Fruit fly (Drosophila melanogaster): ENCODE measurements around the gene sob.

The sob gene

DNA sequence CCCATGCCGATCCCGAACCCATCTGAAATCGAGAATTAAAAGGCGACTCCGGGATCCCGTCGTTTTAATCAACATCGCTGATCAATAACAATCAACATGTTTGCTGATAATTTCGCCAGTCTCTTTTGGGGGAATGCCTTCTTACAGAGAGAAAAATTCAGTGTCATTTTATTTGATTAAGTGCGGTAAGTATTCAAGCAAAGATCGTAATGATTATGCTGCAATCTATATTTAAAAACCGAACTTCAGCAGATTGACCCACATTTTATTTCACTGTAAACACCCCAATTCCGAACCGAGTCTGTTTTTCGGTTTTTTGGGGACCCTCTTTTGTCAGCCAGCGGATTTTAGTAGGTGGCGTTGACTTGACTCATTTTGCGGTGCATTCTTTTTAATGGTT lies 26.7 kb downstream of the sob start (continued):
- TF ChIP-seq CG6808 (GFP tag; optimal IDR thresholded peaks at IDR 0.05), result no peak
- TF ChIP-seq CG9139 (GFP tag; optimal IDR thresholded peaks at IDR 0.05), result no peak
- peak; percentile 30 for TF ChIP-seq achi (GFP tag; optimal IDR thresholded peaks at IDR 0.05)
- no peak for TF ChIP-seq net (GFP tag; optimal IDR thresholded peaks at IDR 0.05)
- peak; percentile 78 for TF ChIP-seq Hr39 (GFP tag; optimal IDR thresholded peaks at IDR 0.05)
- peak; percentile 72 for TF ChIP-seq topi (GFP tag; optimal IDR thresholded peaks at IDR 0.05)
- TF ChIP-seq fkh (GFP tag; optimal IDR thresholded peaks at IDR 0.05), result no peak
- TF ChIP-seq dsx (GFP tag; optimal IDR thresholded peaks at IDR 0.05; ENCODE audit: poor library complexity, severe bottlenecking), result no peak
- no peak for TF ChIP-seq CG6163 (GFP tag; IDR thresholded peaks at IDR 0.05)
- TF ChIP-seq Eip78C (GFP tag), result peak; percentile 77
- TF ChIP-seq Eip93F (GFP tag; optimal IDR thresholded peaks at IDR 0.05), result no peak
- TF ChIP-seq CG6792 (GFP tag; optimal IDR thresholded peaks at IDR 0.05), result peak; percentile 43
- TF ChIP-seq lz (GFP tag; optimal IDR thresholded peaks at IDR 0.05), result peak; percentile 72
- TF ChIP-seq CG31627 (GFP tag; optimal IDR thresholded peaks at IDR 0.05), result peak; percentile 76
- no peak for TF ChIP-seq salr (GFP tag; optimal IDR thresholded peaks at IDR 0.05)
- TF ChIP-seq Blimp-1 (GFP tag; optimal IDR thresholded peaks at IDR 0.05), result peak; percentile 50
- TF ChIP-seq CG11294 (GFP tag; IDR thresholded peaks at IDR 0.05), result no peak
- peak; percentile 45 for TF ChIP-seq CG34406 (GFP tag; optimal IDR thresholded peaks at IDR 0.05)
- no peak for TF ChIP-seq dac (GFP tag; optimal IDR thresholded peaks at IDR 0.05)
- TF ChIP-seq CG6854 (GFP tag; optimal IDR thresholded peaks at IDR 0.05), result peak; percentile 43
- TF ChIP-seq CG32006 (GFP tag; optimal IDR thresholded peaks at IDR 0.05), result no peak
- no peak for TF ChIP-seq spab (GFP tag; optimal IDR thresholded peaks at IDR 0.05)
- peak; percentile 53 for TF ChIP-seq CG3919 (GFP tag; optimal IDR thresholded peaks at IDR 0.05)
- no peak for TF ChIP-seq CG15336 (GFP tag; IDR thresholded peaks at IDR 0.05)
- no peak for TF ChIP-seq Ets96B (tag; optimal IDR thresholded peaks at IDR 0.05)
- no peak for TF ChIP-seq fd85E (GFP tag; optimal IDR thresholded peaks at IDR 0.05)

DNA sequence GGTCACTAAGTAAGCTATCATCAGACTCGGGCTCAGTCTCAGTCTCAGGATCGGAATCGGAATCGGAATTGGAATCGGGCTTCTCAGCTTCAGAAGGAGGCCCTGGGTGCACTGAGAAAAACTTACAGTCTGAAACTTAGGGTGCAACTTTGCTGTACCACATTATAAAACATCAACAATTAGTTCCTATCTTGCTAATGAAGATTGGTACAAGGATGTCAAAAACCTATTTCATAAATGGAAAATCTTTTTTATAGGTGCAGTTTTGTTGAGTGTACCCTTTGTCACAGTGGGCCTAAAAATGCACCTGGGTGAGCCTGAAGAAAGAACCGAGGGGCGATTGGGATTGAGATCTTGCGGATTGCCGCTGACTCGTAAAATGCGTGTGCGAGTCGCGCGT lies 27.8 kb downstream of the sob start:
- TF ChIP-seq CG6276 (GFP tag; optimal IDR thresholded peaks at IDR 0.05) (no peak), CG31627 (GFP tag; optimal IDR thresholded peaks at IDR 0.05) (peak; percentile 73), CG11902 (GFP tag; optimal IDR thresholded peaks at IDR 0.05) (peak; percentile 45), spab (GFP tag; optimal IDR thresholded peaks at IDR 0.05) (peak; percentile 73), net (GFP tag; optimal IDR thresholded peaks at IDR 0.05) (peak; percentile 25), cyc (GFP tag; optimal IDR thresholded peaks at IDR 0.05) (peak; percentile 65), Gug (GFP tag; IDR thresholded peaks at IDR 0.05) (0 out of 2 replicates have a peak, but pooled peaks have one; percentile 26), ss (GFP tag; optimal IDR thresholded peaks at IDR 0.05) (peak; percentile 54 to 56), Sox14 (GFP tag; optimal IDR thresholded peaks at IDR 0.05) (peak; percentile 72), CG11294 (GFP tag; IDR thresholded peaks at IDR 0.05) (0 out of 2 replicates have a peak, but pooled peaks have one; percentile 21), lz (GFP tag; optimal IDR thresholded peaks at IDR 0.05) (peak; percentile 61), pdm3 (GFP tag; optimal IDR thresholded peaks at IDR 0.05) (peak; percentile 68), CG1621 (tag; optimal IDR thresholded peaks at IDR 0.05) (peak; percentile 54), Ets21C (GFP tag; optimal IDR thresholded peaks at IDR 0.05) (peak; percentile 52), fd85E (GFP tag; optimal IDR thresholded peaks at IDR 0.05) (no peak), CG9139 (GFP tag; optimal IDR thresholded peaks at IDR 0.05) (peak; percentile 8), CG8319 (GFP tag; optimal IDR thresholded peaks at IDR 0.05) (peak; percentile 51), Ets96B (tag; optimal IDR thresholded peaks at IDR 0.05) (peak; percentile 77), Eip93F (GFP tag; optimal IDR thresholded peaks at IDR 0.05) (no peak), CG10631 (GFP tag; optimal IDR thresholded peaks at IDR 0.05) (peak; percentile 79), CG6163 (GFP tag; IDR thresholded peaks at IDR 0.05) (peak; percentile 83), CG3032 (tag; optimal IDR thresholded peaks at IDR 0.05) (peak; percentile 85), CG8119 (GFP tag; IDR thresholded peaks at IDR 0.05) (peak; percentile 56), dsx (GFP tag; optimal IDR thresholded peaks at IDR 0.05; ENCODE audit: poor library complexity, severe bottlenecking) (peak; percentile 72), Smox (GFP tag; optimal IDR thresholded peaks at IDR 0.05) (peak; percentile 36), CG6808 (GFP tag; optimal IDR thresholded peaks at IDR 0.05) (peak; percentile 84), Eip75B (GFP tag; optimal IDR thresholded peaks at IDR 0.05) (peak; percentile 71), Hr39 (GFP tag; optimal IDR thresholded peaks at IDR 0.05) (peak; percentile 66), CG4318 (GFP tag; optimal IDR thresholded peaks at IDR 0.05) (no peak), Blimp-1 (GFP tag; optimal IDR thresholded peaks at IDR 0.05) (peak; percentile 27), salr (GFP tag; optimal IDR thresholded peaks at IDR 0.05) (peak; percentile 33 to 45), svp (GFP tag) (peak; percentile 87), eg (GFP tag; IDR thresholded peaks at IDR 0.05) (peak; percentile 25; the same call in 1 of the 3 replicates), topi (GFP tag; optimal IDR thresholded peaks at IDR 0.05) (peak; percentile 60), OdsH (GFP tag; optimal IDR thresholded peaks at IDR 0.05) (peak; percentile 61), CG16779 (tag; optimal IDR thresholded peaks at IDR 0.05) (no peak), Eip78C (GFP tag) (peak; percentile 91), CG8632 (GFP tag; optimal IDR thresholded peaks at IDR 0.05) (peak; percentile 33), CG7368 (GFP tag; optimal IDR thresholded peaks at IDR 0.05) (peak; percentile 65)
